Worm (Caenorhabditis elegans) whole organism, late embryonic: ENCODE data around the gene saps-1.
A peak's percentile ranks its signal among the peaks of the same experiment; 100 is the strongest.

ENCODE experiments used
- C08G9.2 ChIP-seq: sonication (generic microtip); optimal IDR thresholded peaks from 2 replicates; lab custom pipeline; 2016; ENCODE audit warnings: mild to moderate bottlenecking, missing genetic modification characterization, moderate library complexity, missing compliant biosample characterization
- C38D4.7 ChIP-seq: fragments of 200-800 bp; sonication (Bioruptor generic); optimal IDR thresholded peaks from 2 replicates; lab custom pipeline; 2018; ENCODE audit warnings: mild to moderate bottlenecking, missing genetic modification characterization, moderate library complexity, missing compliant biosample characterization
- K09A11.1 ChIP-seq: sonication (generic microtip); optimal IDR thresholded peaks from 2 replicates; lab custom pipeline; 2017; ENCODE audit warnings: antibody characterized with exemption, mild to moderate bottlenecking, missing genetic modification characterization, missing compliant biosample characterization; ENCODE audit not compliant: insufficient read depth
- Y22D7AL.16 ChIP-seq: sonication (generic microtip); optimal IDR thresholded peaks from 2 replicates; lab custom pipeline; 2016; ENCODE audit warnings: missing genetic modification characterization, missing compliant biosample characterization
- ahr-1 ChIP-seq: sonication (generic microtip); optimal IDR thresholded peaks from 2 replicates; lab custom pipeline; 2016; ENCODE audit warnings: missing genetic modification characterization, missing compliant biosample characterization
- ceh-14 ChIP-seq: sonication (generic microtip); optimal IDR thresholded peaks from 2 replicates; lab custom pipeline; 2016; ENCODE audit warnings: missing genotype, missing genetic modification characterization, missing compliant biosample characterization
- ceh-2 ChIP-seq: sonication (generic microtip); optimal IDR thresholded peaks from 2 replicates; lab custom pipeline; 2016; ENCODE audit warnings: missing genotype, missing genetic modification characterization, missing compliant biosample characterization
- ceh-22 ChIP-seq: sonication (generic microtip); optimal IDR thresholded peaks from 2 replicates; lab custom pipeline; 2017; ENCODE audit warnings: missing biosample characterization, missing genetic modification characterization
- ceh-24 ChIP-seq: sonication (generic microtip); optimal IDR thresholded peaks from 2 replicates; lab custom pipeline; 2016; ENCODE audit warnings: mild to moderate bottlenecking, missing genetic modification characterization, missing compliant biosample characterization
- ceh-30 ChIP-seq: fragments of 150-350 bp; optimal IDR thresholded peaks from 2 replicates; lab custom pipeline; 2014; ENCODE audit warnings: missing biosample characterization, missing genetic modification characterization
- ceh-31 ChIP-seq: sonication (generic microtip); optimal IDR thresholded peaks from 2 replicates; lab custom pipeline; 2016; ENCODE audit warnings: missing genetic modification characterization, missing compliant biosample characterization
- ceh-34 ChIP-seq: sonication (generic microtip); optimal IDR thresholded peaks from 2 replicates; lab custom pipeline; 2016; ENCODE audit warnings: mild to moderate bottlenecking, missing genetic modification characterization, missing compliant biosample characterization
- ceh-48 ChIP-seq: sonication (generic microtip); optimal IDR thresholded peaks from 2 replicates; lab custom pipeline; 2016; ENCODE audit warnings: missing genetic modification characterization, inconsistent platforms, missing compliant biosample characterization
- che-1 ChIP-seq: sonication (generic microtip); optimal IDR thresholded peaks from 2 replicates; lab custom pipeline; 2016; ENCODE audit warnings: mild to moderate bottlenecking, missing genetic modification characterization, missing compliant biosample characterization
- elt-2 ChIP-seq: sonication (generic microtip); optimal IDR thresholded peaks from 2 replicates; lab custom pipeline; 2016; ENCODE audit warnings: missing genetic modification reagents, missing genetic modification characterization, missing compliant biosample characterization
- elt-4 ChIP-seq: sonication (generic microtip); optimal IDR thresholded peaks from 2 replicates; lab custom pipeline; 2016; ENCODE audit warnings: missing genetic modification characterization, missing compliant biosample characterization
- ets-4 ChIP-seq: sonication (generic microtip); optimal IDR thresholded peaks from 2 replicates; lab custom pipeline; 2016; ENCODE audit warnings: missing genetic modification characterization, missing compliant biosample characterization
- eyg-1 ChIP-seq: sonication (generic microtip); optimal IDR thresholded peaks from 2 replicates; lab custom pipeline; 2016; ENCODE audit warnings: missing genotype, missing genetic modification characterization, missing compliant biosample characterization
- fax-1 ChIP-seq: sonication (generic microtip); optimal IDR thresholded peaks from 2 replicates; lab custom pipeline; 2016; ENCODE audit warnings: missing genotype, missing genetic modification characterization, missing compliant biosample characterization
- fkh-10 ChIP-seq: fragments of 150-350 bp; optimal IDR thresholded peaks from 2 replicates; lab custom pipeline; 2014; ENCODE audit warnings: missing biosample characterization, missing genetic modification reagents, missing genetic modification characterization
- gmeb-2 ChIP-seq: sonication (generic microtip); optimal IDR thresholded peaks from 2 replicates; lab custom pipeline; 2016; ENCODE audit warnings: missing genetic modification characterization, inconsistent platforms, missing compliant biosample characterization
- hlh-13 ChIP-seq: fragments of 200-800 bp; sonication (Bioruptor generic); optimal IDR thresholded peaks from 2 replicates; lab custom pipeline; 2018; ENCODE audit warnings: mild to moderate bottlenecking, missing genetic modification characterization, missing compliant biosample characterization
- hlh-15 ChIP-seq: sonication (generic microtip); optimal IDR thresholded peaks from 2 replicates; lab custom pipeline; 2016; ENCODE audit warnings: missing genetic modification characterization, missing compliant biosample characterization
- hlh-30 ChIP-seq: sonication (generic microtip); optimal IDR thresholded peaks from 2 replicates; lab custom pipeline; 2017; ENCODE audit warnings: antibody characterized with exemption, missing genetic modification characterization, missing compliant biosample characterization; ENCODE audit not compliant: insufficient read depth
- hlh-6 ChIP-seq: sonication (generic microtip); optimal IDR thresholded peaks from 2 replicates; lab custom pipeline; 2016; ENCODE audit warnings: missing genotype, missing genetic modification characterization, missing compliant biosample characterization
- hlh-8 ChIP-seq: sonication (generic microtip); optimal IDR thresholded peaks from 2 replicates; lab custom pipeline; 2016; ENCODE audit warnings: missing genotype, missing genetic modification characterization, missing compliant biosample characterization
- lim-6 ChIP-seq: sonication (generic microtip); optimal IDR thresholded peaks from 2 replicates; lab custom pipeline; 2016; ENCODE audit warnings: missing genetic modification characterization, missing compliant biosample characterization
- madf-2 ChIP-seq: sonication (generic microtip); optimal IDR thresholded peaks from 2 replicates; lab custom pipeline; 2017; ENCODE audit warnings: missing genetic modification characterization, missing compliant biosample characterization
- mec-3 ChIP-seq: sonication (generic microtip); optimal IDR thresholded peaks from 2 replicates; lab custom pipeline; 2016; ENCODE audit warnings: borderline replicate concordance, missing genetic modification characterization, missing compliant biosample characterization
- nfya-1 ChIP-seq: sonication (generic microtip); optimal IDR thresholded peaks from 2 replicates; lab custom pipeline; 2017; ENCODE audit warnings: missing genetic modification characterization, mild to moderate bottlenecking, missing compliant biosample characterization, antibody characterized with exemption, moderate library complexity
- nhr-11 ChIP-seq: fragments of 150-350 bp; optimal IDR thresholded peaks from 2 replicates; lab custom pipeline; 2014; ENCODE audit warnings: missing biosample characterization, missing genetic modification characterization
- nhr-232 ChIP-seq: sonication (generic microtip); optimal IDR thresholded peaks from 2 replicates; lab custom pipeline; 2016; ENCODE audit warnings: missing genetic modification characterization, missing compliant biosample characterization
- npax-4 ChIP-seq: sonication (generic microtip); optimal IDR thresholded peaks from 2 replicates; lab custom pipeline; 2016; ENCODE audit warnings: missing genetic modification characterization, missing compliant biosample characterization
- pag-3 ChIP-seq: sonication (generic microtip); optimal IDR thresholded peaks from 2 replicates; lab custom pipeline; 2016; ENCODE audit warnings: missing compliant biosample characterization, missing genetic modification characterization, borderline replicate concordance
- pat-9 ChIP-seq: fragments of 200-800 bp; sonication (Bioruptor generic); optimal IDR thresholded peaks from 2 replicates; lab custom pipeline; 2018; ENCODE audit warnings: mild to moderate bottlenecking, missing genetic modification characterization, moderate library complexity, missing compliant biosample characterization
- pax-1 ChIP-seq: fragments of 150-350 bp; optimal IDR thresholded peaks from 2 replicates; lab custom pipeline; 2014; ENCODE audit warnings: missing biosample characterization, missing genetic modification characterization
- pha-2 ChIP-seq: sonication (generic microtip); optimal IDR thresholded peaks from 2 replicates; lab custom pipeline; 2017; ENCODE audit warnings: mild to moderate bottlenecking, missing genetic modification characterization, missing compliant biosample characterization
- pha-4 ChIP-seq: fragments of 150-350 bp; optimal IDR thresholded peaks from 2 replicates; lab custom pipeline; 2018; ENCODE audit warnings: missing biosample characterization, missing genetic modification reagents, missing genetic modification characterization
- pros-1 ChIP-seq: fragments of 150-350 bp; optimal IDR thresholded peaks from 2 replicates; lab custom pipeline; 2014; ENCODE audit warnings: missing biosample characterization, missing genetic modification reagents, missing genetic modification characterization
- ref-2 ChIP-seq: sonication (generic microtip); optimal IDR thresholded peaks from 2 replicates; lab custom pipeline; 2016; ENCODE audit warnings: missing genetic modification characterization, missing compliant biosample characterization
- rnt-1 ChIP-seq: sonication (generic microtip); optimal IDR thresholded peaks from 2 replicates; lab custom pipeline; 2016; ENCODE audit warnings: missing genetic modification characterization, missing compliant biosample characterization
- sdc-2 ChIP-seq: sonication (generic microtip); optimal IDR thresholded peaks from 2 replicates; lab custom pipeline; 2016; ENCODE audit warnings: missing genotype, missing genetic modification characterization, missing compliant biosample characterization
- sox-4 ChIP-seq: sonication (generic microtip); optimal IDR thresholded peaks from 2 replicates; lab custom pipeline; 2017; ENCODE audit warnings: mild to moderate bottlenecking, missing genetic modification characterization, inconsistent platforms, missing compliant biosample characterization
- syd-9 ChIP-seq: sonication (generic microtip); optimal IDR thresholded peaks from 2 replicates; lab custom pipeline; 2016; ENCODE audit warnings: mild to moderate bottlenecking, missing genetic modification characterization, moderate library complexity, missing compliant biosample characterization
- tbx-2 ChIP-seq: sonication (generic microtip); optimal IDR thresholded peaks from 2 replicates; lab custom pipeline; 2016; ENCODE audit warnings: missing genetic modification characterization, missing compliant biosample characterization
- tbx-7 ChIP-seq: sonication (generic microtip); optimal IDR thresholded peaks from 2 replicates; lab custom pipeline; 2016; ENCODE audit warnings: missing genotype, missing genetic modification characterization, missing compliant biosample characterization
- ttx-3 ChIP-seq: sonication (generic microtip); optimal IDR thresholded peaks from 2 replicates; lab custom pipeline; 2016; ENCODE audit warnings: missing genetic modification reagents, missing genetic modification characterization, missing compliant biosample characterization
- unc-3 ChIP-seq, 2 experiments: fragments of 200-800 bp in 1 of 2; sonication (Bioruptor generic) in 1 of 2; sonication (generic microtip) in 1 of 2; conservative IDR thresholded peaks in 1 of 2; optimal IDR thresholded peaks in 1 of 2; 2 replicates each; pipeline versions ENCODE4 v1.3.6 to Lab custom; 2016 to 2022; ENCODE audit warnings: missing compliant biosample characterization in 2 of 2, missing genetic modification characterization in 2 of 2, missing genetic modification reagents in 1 of 2
- unc-42 ChIP-seq: sonication (generic microtip); optimal IDR thresholded peaks from 2 replicates; lab custom pipeline; 2016; ENCODE audit warnings: missing genotype, missing genetic modification characterization, missing compliant biosample characterization
- unc-55 ChIP-seq: sonication (generic microtip); optimal IDR thresholded peaks from 2 replicates; lab custom pipeline; 2017; ENCODE audit warnings: missing biosample characterization, missing genetic modification reagents, missing genetic modification characterization
- unc-86 ChIP-seq: sonication (generic microtip); optimal IDR thresholded peaks from 2 replicates; lab custom pipeline; 2016; ENCODE audit warnings: missing genetic modification characterization, missing compliant biosample characterization
- ztf-16 ChIP-seq: sonication (generic microtip); optimal IDR thresholded peaks from 2 replicates; lab custom pipeline; 2017; ENCODE audit warnings: missing genetic modification characterization, missing compliant biosample characterization

The saps-1 gene

ce11 chrII:11347878-11348556 lies 50.5 kb downstream of the saps-1 start, which contains the start of the genes B0491.6 and pigm-1:
Gene B0491.6, minus strand, starts transcription at chrII:11348343.
Gene pigm-1, plus strand, starts transcription at chrII:11348445.
- TF ChIP-seq pag-3 (tag; lab: Kevin White, UChicago), result no peak
- TF ChIP-seq ets-4 (tag; lab: Kevin White, UChicago), result peak; percentile 9
- peak; percentile 42 for TF ChIP-seq nfya-1 (tag; lab: Kevin White, UChicago)
- TF ChIP-seq ceh-31 (tag; lab: Kevin White, UChicago), result peak; percentile 44
- no peak for TF ChIP-seq Y22D7AL.16 (tag; lab: Kevin White, UChicago)
- no peak for TF ChIP-seq syd-9
- no peak for TF ChIP-seq gmeb-2 (tag; lab: Kevin White, UChicago)
- TF ChIP-seq K09A11.1 (tag; lab: Kevin White, UChicago), result no peak
- TF ChIP-seq unc-42 (tag; lab: Kevin White, UChicago), result peak; percentile 91
- TF ChIP-seq hlh-13 (GFP tag; lab: Kevin White, UChicago), result no peak
- peak; percentile 67 for TF ChIP-seq ceh-14 (tag; lab: Kevin White, UChicago)
- no peak for TF ChIP-seq ceh-48 (tag; lab: Kevin White, UChicago)
- no peak for TF ChIP-seq unc-86 (tag; lab: Kevin White, UChicago)
- TF ChIP-seq pat-9 (tag; lab: Kevin White, UChicago), result no peak
- TF ChIP-seq fax-1 (tag; lab: Kevin White, UChicago), result no peak
- TF ChIP-seq hlh-15 (tag; lab: Kevin White, UChicago), result no peak
- TF ChIP-seq hlh-6, result no peak
- TF ChIP-seq hlh-30, result peak; percentile 19
- TF ChIP-seq npax-4 (tag; lab: Kevin White, UChicago), result no peak
- TF ChIP-seq mec-3 (tag; lab: Kevin White, UChicago), result no peak
- peak; percentile 4 for TF ChIP-seq pros-1 (tag; lab: Kevin White, UChicago)
- TF ChIP-seq ceh-34 (tag; lab: Kevin White, UChicago), result no peak
- no peak for TF ChIP-seq unc-3 (GFP tag; conservative IDR thresholded peaks at IDR 0.05; lab: Robert Waterston, UW)
- TF ChIP-seq unc-3 (tag; optimal IDR thresholded peaks at IDR 0.05; lab: Kevin White, UChicago), result no peak
- TF ChIP-seq C38D4.7 (GFP tag; lab: Kevin White, UChicago), result no peak
- no peak for TF ChIP-seq tbx-7
- peak; percentile 15 for TF ChIP-seq lim-6 (tag; lab: Kevin White, UChicago)
- TF ChIP-seq ttx-3 (tag; lab: Kevin White, UChicago), result no peak
- no peak for TF ChIP-seq eyg-1
- TF ChIP-seq pha-2 (tag; lab: Kevin White, UChicago), result peak; percentile 34
- TF ChIP-seq ceh-22, result no peak
- TF ChIP-seq ahr-1 (tag; lab: Kevin White, UChicago), result no peak
- TF ChIP-seq ref-2, result no peak
- no peak for TF ChIP-seq rnt-1
- TF ChIP-seq fkh-10, result no peak
- no peak for TF ChIP-seq ztf-16 (tag; lab: Kevin White, UChicago)
- TF ChIP-seq nhr-11 (tag; lab: Kevin White, UChicago), result no peak
- no peak for TF ChIP-seq ceh-2 (tag; lab: Kevin White, UChicago)
- no peak for TF ChIP-seq sdc-2
- no peak for TF ChIP-seq hlh-8 (tag; lab: Kevin White, UChicago)
- TF ChIP-seq elt-2 (tag; lab: Kevin White, UChicago), result no peak
- no peak for TF ChIP-seq ceh-24 (tag; lab: Kevin White, UChicago)
- no peak for TF ChIP-seq che-1 (tag; lab: Kevin White, UChicago)
- TF ChIP-seq madf-2 (tag; lab: Kevin White, UChicago), result no peak
- no peak for TF ChIP-seq C08G9.2 (tag; lab: Kevin White, UChicago)
- no peak for TF ChIP-seq elt-4 (tag; lab: Kevin White, UChicago)
- TF ChIP-seq unc-55 (GFP tag; lab: Kevin White, UChicago), result peak; percentile 16
- TF ChIP-seq tbx-2 (tag; lab: Kevin White, UChicago), result peak; percentile 46
- TF ChIP-seq ceh-30 (tag; lab: Kevin White, UChicago), result no peak
- TF ChIP-seq nhr-232 (tag; lab: Kevin White, UChicago), result no peak
- no peak for TF ChIP-seq pax-1 (tag; lab: Kevin White, UChicago)
- no peak for TF ChIP-seq sox-4
- no peak for TF ChIP-seq pha-4 (tag; lab: Kevin White, UChicago)
